Worm (Caenorhabditis elegans) whole organism, L2 larva: ENCODE measurements around the gene F40H3.2.

Experiments used
- ceh-82 ChIP-seq: fragments of 150-350 bp; optimal IDR thresholded peaks from 2 replicates; lab custom pipeline; 2014; ENCODE audit warnings: missing biosample characterization, missing genetic modification characterization
- elt-1 ChIP-seq: fragments of 150-350 bp; optimal IDR thresholded peaks from 2 replicates; lab custom pipeline; 2014; ENCODE audit warnings: missing biosample characterization, missing genetic modification characterization
- lin-13 ChIP-seq: fragments of 150-350 bp; optimal IDR thresholded peaks from 2 replicates; lab custom pipeline; 2014; ENCODE audit warnings: missing biosample characterization, missing genetic modification reagents, missing genetic modification characterization
- lsy-2 ChIP-seq, 2 experiments: fragments of 150-350 bp in 1 of 2; sonication (generic microtip) in 1 of 2; optimal IDR thresholded peaks; 2 replicates each; lab custom pipeline; 2014 to 2017; ENCODE audit warnings: missing biosample characterization in 2 of 2, missing genetic modification characterization in 2 of 2
- mab-5 ChIP-seq: fragments of 150-350 bp; optimal IDR thresholded peaks from 2 replicates; lab custom pipeline; 2014; ENCODE audit warnings: missing biosample characterization, missing genetic modification characterization
- nhr-77 ChIP-seq: fragments of 150-350 bp; optimal IDR thresholded peaks from 2 replicates; lab custom pipeline; 2014; ENCODE audit warnings: missing biosample characterization, missing genetic modification characterization
- snpc-4 ChIP-seq: fragments of 150-350 bp; optimal IDR thresholded peaks from 2 replicates; lab custom pipeline; 2014; ENCODE audit warnings: missing biosample characterization, missing genetic modification characterization
- unc-39 ChIP-seq: fragments of 150-350 bp; optimal IDR thresholded peaks from 2 replicates; lab custom pipeline; 2014; ENCODE audit warnings: missing biosample characterization, missing genetic modification characterization
- ztf-11 ChIP-seq: sonication (generic microtip); optimal IDR thresholded peaks from 2 replicates; lab custom pipeline; 2017; ENCODE audit warnings: missing biosample characterization, missing genetic modification characterization

- TF ChIP-seq lin-13 (GFP tag; lab: Kevin White, UChicago) (no peak), snpc-4 (tag; lab: Kevin White, UChicago) (no peak), elt-1 (tag; lab: Kevin White, UChicago) (no peak), ztf-11 (tag; lab: Kevin White, UChicago) (no peak), mab-5 (tag; lab: Kevin White, UChicago) (no peak), ceh-82 (tag; lab: Kevin White, UChicago) (no peak), lsy-2 (tag; optimal IDR thresholded peaks at IDR 0.05; lab: Kevin White, UChicago) (no peak), unc-39 (tag; lab: Kevin White, UChicago) (no peak), nhr-77 (tag; lab: Kevin White, UChicago) (no peak)
Measured at ce11 chrII:6199010-6199409, 25.6 kb downstream of the F40H3.2 start.
